Worm (Caenorhabditis elegans) whole organism, midembryonic: Measurements from ENCODE around the gene rab-3.

ENCODE experiments used
- T22C8.4 ChIP-seq: fragments of 200-800 bp; sonication (Bioruptor generic); IDR thresholded peaks from 2 replicates; pipeline ENCODE4 v1.3.6; 2022; ENCODE audit warnings: missing genetic modification characterization, missing compliant biosample characterization
- cog-1 ChIP-seq: sonication (generic microtip); optimal IDR thresholded peaks from 2 replicates; lab custom pipeline; 2016; ENCODE audit warnings: missing genetic modification characterization, missing compliant biosample characterization
- flt-1 ChIP-seq: fragments of 200-800 bp; sonication (Bioruptor generic); IDR thresholded peaks from 2 replicates; pipeline ENCODE4 v1.3.6; 2022; ENCODE audit warnings: missing genetic modification characterization, missing compliant biosample characterization
- klf-2 ChIP-seq: fragments of 200-800 bp; sonication (Bioruptor generic); conservative IDR thresholded peaks from 2 replicates; pipeline ENCODE4 v1.3.6; 2022; ENCODE audit warnings: missing genetic modification reagents, missing genetic modification characterization, missing compliant biosample characterization
- med-1 ChIP-seq: sonication (generic microtip); optimal IDR thresholded peaks from 2 replicates; lab custom pipeline; 2017; ENCODE audit warnings: missing genetic modification characterization, mild to moderate bottlenecking, missing compliant biosample characterization, antibody characterized with exemption, missing genetic modification reagents; ENCODE audit not compliant: insufficient read depth
- ref-1 ChIP-seq: fragments of 200-800 bp; sonication (Bioruptor generic); conservative IDR thresholded peaks from 2 replicates; pipeline ENCODE4 v1.3.6; 2022; ENCODE audit warnings: missing genetic modification reagents, missing genetic modification characterization, missing compliant biosample characterization
- tab-1 ChIP-seq: fragments of 200-800 bp; sonication (Bioruptor generic); IDR thresholded peaks from 2 replicates; pipeline ENCODE4 v1.3.6; 2022; ENCODE audit warnings: missing genetic modification characterization, missing compliant biosample characterization
- ztf-23 ChIP-seq: fragments of 200-800 bp; sonication (Bioruptor generic); IDR thresholded peaks from 2 replicates; pipeline ENCODE4 v1.3.6; 2022; ENCODE audit warnings: missing genetic modification reagents, missing genetic modification characterization, missing compliant biosample characterization
- ztf-29 ChIP-seq: fragments of 200-800 bp; sonication (Bioruptor generic); IDR thresholded peaks from 2 replicates; pipeline ENCODE4 v1.3.6; 2022; ENCODE audit warnings: missing genetic modification reagents, missing genetic modification characterization, missing compliant biosample characterization

The rab-3 gene

DNA sequence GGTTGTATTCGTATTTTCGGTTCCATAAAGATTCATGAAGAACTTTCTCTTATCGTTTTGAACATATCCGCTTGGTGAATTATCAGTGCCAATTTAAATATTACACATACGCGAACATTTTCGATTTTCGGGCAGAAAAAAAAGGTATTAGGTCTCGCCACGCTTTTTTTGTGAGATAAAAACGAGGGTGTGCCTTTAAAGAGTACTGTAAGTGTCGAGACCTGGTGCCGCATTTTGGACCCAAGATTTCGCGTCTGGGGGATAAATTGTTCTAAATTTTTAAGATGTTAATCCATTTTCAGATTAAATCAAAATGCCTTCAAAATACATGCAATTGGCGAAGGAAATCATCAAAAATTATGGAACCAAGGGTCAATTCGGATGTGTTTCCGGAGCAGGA is 33.8 kb downstream of the rab-3 start, which contains the start of gene C25H3.3:
C25H3.3 (plus strand) TSS at position 301 of the 400 bp plus-strand sequence.
- TF ChIP-seq med-1 (no peak), flt-1 (GFP tag; lab: Robert Waterston, UW) (no peak), tab-1 (GFP tag; lab: Robert Waterston, UW) (no peak), ref-1 (GFP tag; lab: Robert Waterston, UW) (no peak), klf-2 (GFP tag; lab: Robert Waterston, UW) (no peak), T22C8.4 (GFP tag; lab: Robert Waterston, UW) (no peak), ztf-29 (no peak), ztf-23 (GFP tag; lab: Robert Waterston, UW) (no peak), cog-1 (tag; lab: Kevin White, UChicago) (no peak)

ce11 chrII:5691216-5691771 is 36.4 kb downstream of the rab-3 start, which contains the start of the genes ndub-5 and eif-2D:
Gene ndub-5, minus strand, starts transcription at chrII:5691353.
Gene eif-2D, plus strand, starts transcription at chrII:5691721.
- TF ChIP-seq T22C8.4 (GFP tag; lab: Robert Waterston, UW) (no peak), cog-1 (tag; lab: Kevin White, UChicago) (no peak), flt-1 (GFP tag; lab: Robert Waterston, UW) (no peak), ref-1 (GFP tag; lab: Robert Waterston, UW) (no peak), med-1 (no peak), ztf-23 (GFP tag; lab: Robert Waterston, UW) (no peak), ztf-29 (no peak), tab-1 (GFP tag; lab: Robert Waterston, UW) (no peak), klf-2 (GFP tag; lab: Robert Waterston, UW) (no peak)

DNA sequence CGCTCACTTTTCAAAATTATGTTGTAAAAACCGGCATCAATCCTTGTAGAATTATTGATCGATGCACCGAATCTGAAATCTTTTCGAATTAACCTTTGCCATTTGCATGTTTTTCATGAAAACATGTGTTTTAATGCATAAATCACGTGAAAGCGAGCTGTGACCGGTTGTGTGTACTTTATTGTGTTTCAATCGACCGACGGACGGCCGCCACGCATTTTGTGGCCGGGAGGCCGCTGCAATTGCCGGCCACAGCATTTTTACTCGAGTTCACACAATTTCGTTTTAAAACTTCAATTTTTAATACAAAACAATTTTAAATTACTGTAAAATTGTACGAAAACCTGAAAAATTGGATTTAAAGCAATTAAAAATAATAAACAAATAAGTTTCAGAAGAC is 38.7 kb downstream of the rab-3 start, which contains the start of gene C25H3.11:
C25H3.11 (minus strand) TSS at position 82 of the 400 bp plus-strand sequence.
- TF ChIP-seq klf-2 (GFP tag; lab: Robert Waterston, UW) (peak; percentile 46; the same call in 1 of the 2 replicates), cog-1 (tag; lab: Kevin White, UChicago) (no peak)

DNA sequence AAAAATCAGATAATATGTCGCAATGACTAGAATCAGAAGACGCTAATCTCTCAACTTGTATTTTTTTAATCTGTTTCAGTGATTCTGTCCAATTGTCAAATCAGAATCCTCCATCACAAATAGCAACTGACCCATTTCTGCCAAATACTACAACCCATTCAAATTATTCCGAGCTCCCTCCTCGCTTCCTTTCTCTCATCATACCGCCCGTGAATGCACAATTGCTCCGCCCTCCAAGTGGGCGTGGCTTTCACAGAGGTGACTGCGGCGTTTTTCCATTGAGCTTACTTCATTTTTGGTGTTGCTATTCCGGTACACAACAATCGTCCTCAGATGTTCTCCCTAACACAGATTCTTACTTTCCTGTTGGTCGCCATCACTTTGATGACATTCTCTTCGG is 47.0 kb downstream of the rab-3 start, which contains the start of gene flp-27:
flp-27 (plus strand) TSS at position 301 of the 400 bp plus-strand sequence.
- TF ChIP-seq tab-1 (GFP tag; lab: Robert Waterston, UW) = no peak
- no peak for TF ChIP-seq T22C8.4 (GFP tag; lab: Robert Waterston, UW)
- TF ChIP-seq klf-2 (GFP tag; lab: Robert Waterston, UW) = no peak
- TF ChIP-seq med-1 = no peak
- no peak for TF ChIP-seq ref-1 (GFP tag; lab: Robert Waterston, UW)
- TF ChIP-seq flt-1 (GFP tag; lab: Robert Waterston, UW) = no peak
- TF ChIP-seq cog-1 (tag; lab: Kevin White, UChicago) = no peak
- no peak for TF ChIP-seq ztf-29
- TF ChIP-seq ztf-23 (GFP tag; lab: Robert Waterston, UW) = no peak
